Worm (Caenorhabditis elegans) whole organism, midembryonic: ENCODE measurements around the gene ets-4.

Experiments
- flt-1 ChIP-seq: fragments of 200-800 bp; sonication (Bioruptor generic); IDR thresholded peaks from 2 replicates; pipeline ENCODE4 v1.3.6; 2022; ENCODE audit warnings: missing genetic modification characterization, missing compliant biosample characterization
- klf-2 ChIP-seq: fragments of 200-800 bp; sonication (Bioruptor generic); conservative IDR thresholded peaks from 2 replicates; pipeline ENCODE4 v1.3.6; 2022; ENCODE audit warnings: missing genetic modification reagents, missing genetic modification characterization, missing compliant biosample characterization
- ref-1 ChIP-seq: fragments of 200-800 bp; sonication (Bioruptor generic); conservative IDR thresholded peaks from 2 replicates; pipeline ENCODE4 v1.3.6; 2022; ENCODE audit warnings: missing genetic modification reagents, missing genetic modification characterization, missing compliant biosample characterization
- ztf-23 ChIP-seq: fragments of 200-800 bp; sonication (Bioruptor generic); IDR thresholded peaks from 2 replicates; pipeline ENCODE4 v1.3.6; 2022; ENCODE audit warnings: missing genetic modification reagents, missing genetic modification characterization, missing compliant biosample characterization
- ztf-29 ChIP-seq: fragments of 200-800 bp; sonication (Bioruptor generic); IDR thresholded peaks from 2 replicates; pipeline ENCODE4 v1.3.6; 2022; ENCODE audit warnings: missing genetic modification reagents, missing genetic modification characterization, missing compliant biosample characterization

ce11 chrX:6562378-6562856 lies 43.7 kb downstream of the ets-4 start, which contains the start of gene aaim-1:
- TF ChIP-seq klf-2 (no peak), ztf-23 (GFP tag; lab: Robert Waterston, UW) (no peak), ref-1 (GFP tag; lab: Robert Waterston, UW) (no peak), ztf-29 (no peak), flt-1 (no peak)
